Fruit fly (Drosophila melanogaster) Kc167 (cell line): ENCODE data around the gene bab1.

Source experiments
- Myc ChIP-seq: fragments of >200 bp; optimal IDR thresholded peaks from 2 replicates; lab custom pipeline; 2017; ENCODE audit warnings: missing external identifiers
- Sin3A ChIP-seq: fragments of >200 bp; optimal IDR thresholded peaks from 2 replicates; lab custom pipeline; 2018; ENCODE audit warnings: missing external identifiers
- h ChIP-seq: fragments of >200 bp; optimal IDR thresholded peaks from 3 replicates; lab custom pipeline; 2018; ENCODE audit warnings: missing external identifiers
- insv ChIP-seq: fragments of >200 bp; optimal IDR thresholded peaks from 3 replicates; lab custom pipeline; 2018; ENCODE audit warnings: missing external identifiers
- psq ChIP-seq: fragments of >200 bp; optimal IDR thresholded peaks from 2 replicates; lab custom pipeline; 2017; ENCODE audit warnings: missing external identifiers
- ttk ChIP-seq: sonication (Bioruptor generic); optimal IDR thresholded peaks from 2 replicates; lab custom pipeline; 2017; ENCODE audit warnings: missing external identifiers

The bab1 gene

dm6 chr3L:1022783-1023182, 78.1 kb downstream of the bab1 start:
- TF ChIP-seq Myc (no peak), psq (lab: Kevin White, UChicago) (no peak), Sin3A (lab: Kevin White, UChicago) (no peak), insv (lab: Kevin White, UChicago) (no peak), h (no peak), ttk (lab: Kevin White, UChicago) (no peak)

dm6 chr3L:1022206-1022605, 78.7 kb downstream of the bab1 start:
- TF ChIP-seq Myc: no peak
- TF ChIP-seq insv (lab: Kevin White, UChicago): no peak
- TF ChIP-seq psq (lab: Kevin White, UChicago): no peak

- TF ChIP-seq psq (lab: Kevin White, UChicago) (no peak), Sin3A (lab: Kevin White, UChicago) (no peak), h (no peak), insv (lab: Kevin White, UChicago) (no peak), ttk (lab: Kevin White, UChicago) (no peak), Myc (no peak)
These were observed 79.2 kb downstream of the bab1 start for dm6 chr3L:1021642-1022041.

- TF ChIP-seq ttk (lab: Kevin White, UChicago) (no peak), Sin3A (lab: Kevin White, UChicago) (no peak), psq (lab: Kevin White, UChicago) (no peak), insv (lab: Kevin White, UChicago) (no peak), h (no peak), Myc (no peak)
These were observed 81.0 kb downstream of the bab1 start for dm6 chr3L:1019876-1020275.

- TF ChIP-seq Myc (no peak), psq (lab: Kevin White, UChicago) (no peak), insv (lab: Kevin White, UChicago) (no peak), ttk (lab: Kevin White, UChicago) (no peak), Sin3A (lab: Kevin White, UChicago) (no peak), h (no peak)
These were observed 89.9 kb downstream of the bab1 start for dm6 chr3L:1010969-1011368.

dm6 chr3L:1007513-1008459, 93.1 kb downstream of the bab1 start:
- TF ChIP-seq psq (lab: Kevin White, UChicago): no peak

- no peak for TF ChIP-seq insv (lab: Kevin White, UChicago)
- TF ChIP-seq Myc: no peak
- no peak for TF ChIP-seq Sin3A (lab: Kevin White, UChicago)
- TF ChIP-seq psq (lab: Kevin White, UChicago): no peak
- no peak for TF ChIP-seq ttk (lab: Kevin White, UChicago)
- no peak for TF ChIP-seq h
These were observed 95.0 kb downstream of the bab1 start for dm6 chr3L:1005859-1006258.

- TF ChIP-seq psq (lab: Kevin White, UChicago) (no peak), h (no peak), Myc (no peak), Sin3A (lab: Kevin White, UChicago) (no peak), insv (lab: Kevin White, UChicago) (no peak), ttk (lab: Kevin White, UChicago) (no peak)
These were observed 100.3 kb downstream of the bab1 start for dm6 chr3L:1000541-1000940.

dm6 chr3L:999990-1000389, 100.9 kb downstream of the bab1 start:
- TF ChIP-seq Myc (no peak), psq (lab: Kevin White, UChicago) (no peak), insv (lab: Kevin White, UChicago) (no peak), Sin3A (lab: Kevin White, UChicago) (no peak), ttk (lab: Kevin White, UChicago) (no peak), h (no peak)

dm6 chr3L:995685-996084, 105.2 kb downstream of the bab1 start:
- TF ChIP-seq insv (lab: Kevin White, UChicago): no peak
- TF ChIP-seq psq (lab: Kevin White, UChicago): no peak

- TF ChIP-seq psq (lab: Kevin White, UChicago): no peak
- TF ChIP-seq insv (lab: Kevin White, UChicago): no peak
- no peak for TF ChIP-seq Sin3A (lab: Kevin White, UChicago)
- TF ChIP-seq h: no peak
- no peak for TF ChIP-seq Myc
- TF ChIP-seq ttk (lab: Kevin White, UChicago): no peak
These were observed 107.2 kb downstream of the bab1 start, which contains the start of gene aln for dm6 chr3L:993709-994108. Gene aln (plus strand): TSS chr3L:993983.
